Worm (Caenorhabditis elegans) whole organism, L4 larva: Measurements from ENCODE around the gene ppat-1.

Source experiments
- D1046.2 ChIP-seq: fragments of 200-800 bp; sonication (Bioruptor generic); IDR thresholded peaks from 2 replicates; pipeline ENCODE4 v1.3.6; 2022; ENCODE audit warnings: missing genetic modification characterization, missing compliant biosample characterization
- F10B5.3 ChIP-seq: sonication (generic microtip); optimal IDR thresholded peaks from 2 replicates; lab custom pipeline; 2016; ENCODE audit warnings: mild to moderate bottlenecking, missing genetic modification characterization, missing compliant biosample characterization
- F37D6.2 ChIP-seq: sonication (generic microtip); optimal IDR thresholded peaks from 2 replicates; lab custom pipeline; 2016; ENCODE audit warnings: mild to moderate bottlenecking, missing genetic modification characterization, missing compliant biosample characterization
- F44E2.7 ChIP-seq: fragments of 200-800 bp; sonication (Bioruptor generic); IDR thresholded peaks from 2 replicates; pipeline ENCODE4 v2.1.2; 2022; ENCODE audit warnings: missing genetic modification characterization, missing compliant biosample characterization
- F49E8.2 ChIP-seq: sonication (generic microtip); optimal IDR thresholded peaks from 2 replicates; lab custom pipeline; 2016; ENCODE audit warnings: missing compliant biosample characterization, mild to moderate bottlenecking, missing genetic modification characterization, borderline replicate concordance
- aha-1 ChIP-seq: fragments of 150-350 bp; peaks from one replicate; lab custom pipeline; 2014; ENCODE audit warnings: missing biosample characterization, missing genetic modification characterization
- ama-1 ChIP-seq: fragments of 150-350 bp; optimal IDR thresholded peaks from 2 replicates; lab custom pipeline; 2014; ENCODE audit warnings: inconsistent platforms, mixed read lengths
- arid-1 ChIP-seq: fragments of 200-800 bp; sonication (Bioruptor generic); conservative IDR thresholded peaks from 2 replicates; pipeline ENCODE4 v1.3.6; 2022; ENCODE audit warnings: missing genetic modification reagents, missing genetic modification characterization, missing compliant biosample characterization
- ceh-82 ChIP-seq: sonication (generic microtip); optimal IDR thresholded peaks from 2 replicates; lab custom pipeline; 2017; ENCODE audit warnings: missing biosample characterization, missing genetic modification characterization
- ces-1 ChIP-seq: fragments of 150-350 bp; sonication (generic microtip); optimal IDR thresholded peaks from 4 replicates; lab custom pipeline; 2014; ENCODE audit warnings: missing biosample characterization, missing genetic modification reagents, missing genetic modification characterization
- ctbp-1 ChIP-seq: fragments of 200-800 bp; sonication (Bioruptor generic); IDR thresholded peaks from 2 replicates; pipeline ENCODE4 v1.3.6; 2022; ENCODE audit warnings: missing genetic modification reagents, missing genetic modification characterization, missing compliant biosample characterization
- dve-1 ChIP-seq: sonication (generic microtip); optimal IDR thresholded peaks from 2 replicates; lab custom pipeline; 2017; ENCODE audit warnings: antibody characterized with exemption, mild to moderate bottlenecking, missing genetic modification characterization, missing compliant biosample characterization; ENCODE audit not compliant: insufficient read depth
- egl-27 ChIP-seq: sonication (generic microtip); optimal IDR thresholded peaks from 3 replicates; lab custom pipeline; 2017; ENCODE audit warnings: missing biosample characterization, missing genetic modification reagents, missing genetic modification characterization
- egl-43 ChIP-seq: fragments of 200-800 bp; sonication (Bioruptor generic); IDR thresholded peaks from 2 replicates; pipeline ENCODE4 v1.3.6; 2022; ENCODE audit warnings: missing genetic modification reagents, missing genetic modification characterization, missing compliant biosample characterization
- fos-1 ChIP-seq: fragments of 150-350 bp; optimal IDR thresholded peaks from 2 replicates; lab custom pipeline; 2014; ENCODE audit warnings: missing biosample characterization, missing genetic modification characterization
- gei-8 ChIP-seq: fragments of 200-800 bp; sonication (Bioruptor generic); optimal IDR thresholded peaks from 2 replicates; lab custom pipeline; 2018; ENCODE audit warnings: mild to moderate bottlenecking, missing genetic modification characterization, missing compliant biosample characterization
- hlh-11 ChIP-seq: fragments of 200-800 bp; sonication (Bioruptor generic); optimal IDR thresholded peaks from 2 replicates; lab custom pipeline; 2018; ENCODE audit warnings: mild to moderate bottlenecking, missing genetic modification characterization, missing compliant biosample characterization
- hlh-30 ChIP-seq: sonication (generic microtip); optimal IDR thresholded peaks from 2 replicates; lab custom pipeline; 2017; ENCODE audit warnings: antibody characterized with exemption, mild to moderate bottlenecking, missing genetic modification characterization, missing compliant biosample characterization; ENCODE audit not compliant: insufficient read depth
- lim-7 ChIP-seq: fragments of 200-800 bp; sonication (Bioruptor generic); IDR thresholded peaks from 2 replicates; pipeline ENCODE4 v1.3.6; 2022; ENCODE audit warnings: missing genetic modification characterization, missing compliant biosample characterization
- lsy-2 ChIP-seq, 2 experiments: fragments of 150-350 bp in 1 of 2; sonication (generic microtip) in 1 of 2; optimal IDR thresholded peaks; 2 replicates each; lab custom pipeline; 2014 to 2017; ENCODE audit warnings: missing biosample characterization in 2 of 2, missing genetic modification characterization in 2 of 2
- madf-5 ChIP-seq, 2 experiments: fragments of 200-800 bp; sonication (Bioruptor generic); IDR thresholded peaks; 2 replicates each; pipeline ENCODE4 v1.3.6; 2022; ENCODE audit warnings: missing compliant biosample characterization in 2 of 2, missing genetic modification characterization in 2 of 2
- madf-9 ChIP-seq: fragments of 200-800 bp; sonication (Bioruptor generic); conservative IDR thresholded peaks from 2 replicates; pipeline ENCODE4 v1.3.6; 2022; ENCODE audit warnings: missing genetic modification reagents, missing genetic modification characterization, missing compliant biosample characterization
- mdl-1 ChIP-seq, 2 experiments: fragments of 150-350 bp in 1 of 2; sonication (generic microtip) in 1 of 2; optimal IDR thresholded peaks; 2 replicates each; lab custom pipeline; 2014 to 2017; ENCODE audit warnings: missing biosample characterization in 2 of 2, missing genetic modification characterization in 2 of 2
- mep-1 ChIP-seq: fragments of 150-350 bp; sonication (generic microtip); optimal IDR thresholded peaks from 3 replicates; lab custom pipeline; 2014; ENCODE audit warnings: missing biosample characterization, missing genetic modification characterization
- mes-2 ChIP-seq: sonication (generic microtip); optimal IDR thresholded peaks from 2 replicates; lab custom pipeline; 2016; ENCODE audit warnings: missing genotype, mild to moderate bottlenecking, missing genetic modification characterization, missing compliant biosample characterization; ENCODE audit not compliant: poor library complexity, severe bottlenecking
- mxl-3 ChIP-seq: fragments of 200-800 bp; sonication (Bioruptor generic); optimal IDR thresholded peaks from 2 replicates; lab custom pipeline; 2018; ENCODE audit warnings: mild to moderate bottlenecking, missing genetic modification characterization, missing compliant biosample characterization
- nhr-10 ChIP-seq: fragments of 150-350 bp; optimal IDR thresholded peaks from 2 replicates; lab custom pipeline; 2014; ENCODE audit warnings: missing biosample characterization, missing genetic modification characterization
- nhr-25 ChIP-seq: sonication (generic microtip); optimal IDR thresholded peaks from 2 replicates; lab custom pipeline; 2017; ENCODE audit warnings: missing genetic modification characterization, mild to moderate bottlenecking, missing compliant biosample characterization, antibody characterized with exemption, moderate library complexity, borderline replicate concordance; ENCODE audit not compliant: insufficient read depth
- nhr-28 ChIP-seq: fragments of 150-350 bp; optimal IDR thresholded peaks from 2 replicates; lab custom pipeline; 2014; ENCODE audit warnings: missing biosample characterization, missing genetic modification characterization
- nhr-77 ChIP-seq: fragments of 150-350 bp; optimal IDR thresholded peaks from 2 replicates; lab custom pipeline; 2014; ENCODE audit warnings: missing biosample characterization, missing genetic modification characterization
- pha-4 ChIP-seq, 2 experiments: fragments of 150-350 bp in 1 of 2; fragments of 200-800 bp in 1 of 2; sonication (Bioruptor generic) in 1 of 2; IDR thresholded peaks in 1 of 2; optimal IDR thresholded peaks in 1 of 2; 2 replicates each; pipeline versions ENCODE4 v1.3.6 to Lab custom; 2014 to 2022; ENCODE audit warnings: missing genetic modification characterization in 2 of 2, missing genetic modification reagents in 2 of 2, missing biosample characterization in 1 of 2, missing compliant biosample characterization in 1 of 2
- rbr-2 ChIP-seq: sonication (generic microtip); optimal IDR thresholded peaks from 2 replicates; lab custom pipeline; 2016; ENCODE audit warnings: missing genotype, missing genetic modification characterization, missing compliant biosample characterization
- saeg-2 ChIP-seq: fragments of 200-800 bp; sonication (Bioruptor generic); IDR thresholded peaks from 2 replicates; pipeline ENCODE4 v1.3.6; 2022; ENCODE audit warnings: missing genetic modification reagents, missing genetic modification characterization, missing compliant biosample characterization
- sdz-12 ChIP-seq: fragments of 200-800 bp; sonication (Bioruptor generic); optimal IDR thresholded peaks from 2 replicates; lab custom pipeline; 2018; ENCODE audit warnings: mild to moderate bottlenecking, missing genetic modification characterization, missing compliant biosample characterization
- set-16 ChIP-seq: fragments of 200-800 bp; sonication (Bioruptor generic); IDR thresholded peaks from 2 replicates; pipeline ENCODE4 v1.3.6; 2022; ENCODE audit warnings: missing genetic modification reagents, missing genetic modification characterization, missing compliant biosample characterization
- spr-1 ChIP-seq: sonication (generic microtip); optimal IDR thresholded peaks from 2 replicates; lab custom pipeline; 2016; ENCODE audit warnings: mild to moderate bottlenecking, missing genetic modification characterization, missing compliant biosample characterization
- unc-62 ChIP-seq, 3 experiments: fragments of 150-350 bp in 1 of 3; sonication (generic microtip); optimal IDR thresholded peaks in 2 of 3; peaks in 1 of 3; 1 replicate in 1 of 3; 2 replicates in 2 of 3; lab custom pipeline; 2014 to 2017; ENCODE audit warnings: missing biosample characterization in 3 of 3, missing genetic modification characterization in 3 of 3, missing genetic modification reagents in 3 of 3, missing genotype in 1 of 3
- zip-2 ChIP-seq: fragments of 150-350 bp; optimal IDR thresholded peaks from 2 replicates; lab custom pipeline; 2014; ENCODE audit warnings: missing biosample characterization, missing genetic modification characterization

Gene ppat-1

ce11 chrIII:4657386-4657785, 31.7 kb upstream of the ppat-1 start:
- TF ChIP-seq pha-4 (GFP tag; IDR thresholded peaks at IDR 0.05; lab: Robert Waterston, UW) (no peak), pha-4 (tag; optimal IDR thresholded peaks at IDR 0.05; lab: Kevin White, UChicago) (no peak), ces-1 (peak; percentile 90)
- TF ChIP-seq, all 104 proteins: peak for 1

- TF ChIP-seq ctbp-1 (GFP tag; lab: Robert Waterston, UW), result 0 out of 2 replicates have a peak, but pooled peaks have one; percentile 31
- peak; percentile 13 for TF ChIP-seq F37D6.2
- peak; percentile 12 for TF ChIP-seq rbr-2 (tag; lab: Kevin White, UChicago)
- TF ChIP-seq egl-27, result no peak
- TF ChIP-seq ces-1, result peak; percentile 81
- peak; percentile 15 for TF ChIP-seq mep-1 (tag; lab: Kevin White, UChicago)
- TF ChIP-seq hlh-30 (tag; lab: Kevin White, UChicago), result peak; percentile 9
- TF ChIP-seq lsy-2 (tag; optimal IDR thresholded peaks at IDR 0.05; lab: Kevin White, UChicago), result peak in 1 of 2 experiments; percentile 35
- TF ChIP-seq ama-1 (lab: Kevin White, UChicago), result no peak
Measured at ce11 chrIII:4658384-4658844, 30.7 kb upstream of the ppat-1 start, which contains the start of gene cdka-1. cdka-1 (plus strand) TSS chrIII:4658794.

- no peak for TF ChIP-seq saeg-2 (GFP tag; lab: Robert Waterston, UW)
- no peak for TF ChIP-seq spr-1
- TF ChIP-seq arid-1 (GFP tag; lab: Robert Waterston, UW), result no peak
- no peak for TF ChIP-seq nhr-10
- peak; percentile 98 for TF ChIP-seq aha-1 (tag; lab: Kevin White, UChicago)
- TF ChIP-seq mes-2 (tag; lab: Kevin White, UChicago), result no peak
- no peak for TF ChIP-seq hlh-30 (tag; lab: Kevin White, UChicago)
- TF ChIP-seq unc-62 (GFP tag; optimal IDR thresholded peaks at IDR 0.05 in 1 of 2; lab: Kevin White, UChicago), result peak in 1 of 2 experiments; percentile 65
- no peak for TF ChIP-seq unc-62 (tag; optimal IDR thresholded peaks at IDR 0.05; lab: Kevin White, UChicago)
- no peak for TF ChIP-seq rbr-2 (tag; lab: Kevin White, UChicago)
- TF ChIP-seq nhr-77 (tag; lab: Kevin White, UChicago), result no peak
- TF ChIP-seq madf-9, result no peak
- no peak for TF ChIP-seq fos-1 (tag; lab: Kevin White, UChicago)
- no peak for TF ChIP-seq lsy-2 (tag; optimal IDR thresholded peaks at IDR 0.05; lab: Kevin White, UChicago)
Measured at ce11 chrIII:4659426-4659825, 29.7 kb upstream of the ppat-1 start.

- TF ChIP-seq F44E2.7 (GFP tag; lab: Robert Waterston, UW) (no peak), aha-1 (tag; lab: Kevin White, UChicago) (peak; percentile 16), rbr-2 (tag; lab: Kevin White, UChicago) (no peak)
Measured at ce11 chrIII:4665272-4665671, 23.8 kb upstream of the ppat-1 start, which contains the start of gene T23F11.4. T23F11.4 (minus strand) TSS chrIII:4665372.

- TF ChIP-seq egl-43 (no peak), madf-5 (GFP tag; IDR thresholded peaks at IDR 0.05; lab: Robert Waterston, UW) (no peak), nhr-25 (tag; lab: Kevin White, UChicago) (peak; percentile 66), rbr-2 (tag; lab: Kevin White, UChicago) (peak; percentile 70), F10B5.3 (tag; lab: Kevin White, UChicago) (no peak), hlh-11 (tag; lab: Kevin White, UChicago) (peak; percentile 59), zip-2 (tag; lab: Kevin White, UChicago) (no peak), nhr-28 (tag; lab: Kevin White, UChicago) (peak; percentile 39), ceh-82 (tag; lab: Kevin White, UChicago) (no peak), sdz-12 (GFP tag; lab: Kevin White, UChicago) (no peak), unc-62 (GFP tag; optimal IDR thresholded peaks at IDR 0.05 in 1 of 2; lab: Kevin White, UChicago) (peak in 1 of 2 experiments; percentile 82), unc-62 (tag; optimal IDR thresholded peaks at IDR 0.05; lab: Kevin White, UChicago) (no peak), pha-4 (GFP tag; IDR thresholded peaks at IDR 0.05; lab: Robert Waterston, UW) (no peak), pha-4 (tag; optimal IDR thresholded peaks at IDR 0.05; lab: Kevin White, UChicago) (no peak), mdl-1 (tag; optimal IDR thresholded peaks at IDR 0.05; lab: Kevin White, UChicago) (peak; percentile 26 to 78), mxl-3 (GFP tag; lab: Kevin White, UChicago) (peak; percentile 22), set-16 (GFP tag; lab: Robert Waterston, UW) (peak; percentile 63), dve-1 (tag; lab: Kevin White, UChicago) (no peak), F49E8.2 (tag; lab: Kevin White, UChicago) (no peak), D1046.2 (GFP tag; lab: Robert Waterston, UW) (no peak), lim-7 (GFP tag; lab: Robert Waterston, UW) (no peak), hlh-30 (tag; lab: Kevin White, UChicago) (peak; percentile 46), ces-1 (no peak), gei-8 (GFP tag; lab: Kevin White, UChicago) (no peak)
Measured at ce11 chrIII:4666753-4667400, 22.2 kb upstream of the ppat-1 start.
